Worm (Caenorhabditis elegans) whole organism, mixed stage, embryonic: ENCODE results near the gene nape-2.

Experiments used
- M03D4.4 ChIP-seq: sonication (generic microtip); optimal IDR thresholded peaks from 2 replicates; lab custom pipeline; 2017; ENCODE audit warnings: mild to moderate bottlenecking, missing genetic modification characterization, missing compliant biosample characterization
- bed-3 ChIP-seq: fragments of 200-800 bp; sonication (Bioruptor generic); optimal IDR thresholded peaks from 3 replicates; lab custom pipeline; 2018; ENCODE audit warnings: mild to moderate bottlenecking, missing genetic modification characterization, moderate library complexity, missing compliant biosample characterization
- blmp-1 ChIP-seq: fragments of 150-350 bp; optimal IDR thresholded peaks from 2 replicates; lab custom pipeline; 2014; ENCODE audit warnings: missing biosample characterization, missing genetic modification characterization
- ceh-39 ChIP-seq: fragments of 150-350 bp; optimal IDR thresholded peaks from 2 replicates; lab custom pipeline; 2014; ENCODE audit warnings: missing biosample characterization, missing genetic modification characterization
- ceh-83 ChIP-seq: fragments of 200-800 bp; sonication (Bioruptor generic); optimal IDR thresholded peaks from 2 replicates; lab custom pipeline; 2018; ENCODE audit warnings: mild to moderate bottlenecking, missing genetic modification characterization, missing compliant biosample characterization
- ces-1 ChIP-seq: fragments of 150-350 bp; optimal IDR thresholded peaks from 2 replicates; lab custom pipeline; 2014; ENCODE audit warnings: missing biosample characterization, missing genetic modification reagents, missing genetic modification characterization
- cnd-1 ChIP-seq: fragments of 200-800 bp; sonication (Bioruptor generic); optimal IDR thresholded peaks from 2 replicates; lab custom pipeline; 2018; ENCODE audit warnings: mild to moderate bottlenecking, missing genetic modification characterization, missing compliant biosample characterization
- drap-1 ChIP-seq: fragments of 200-800 bp; sonication (Bioruptor generic); optimal IDR thresholded peaks from 3 replicates; lab custom pipeline; 2018; ENCODE audit warnings: mild to moderate bottlenecking, missing genetic modification characterization, missing compliant biosample characterization
- elt-1 ChIP-seq: sonication (generic microtip); optimal IDR thresholded peaks from 2 replicates; lab custom pipeline; 2017; ENCODE audit warnings: missing genetic modification characterization, mild to moderate bottlenecking, missing compliant biosample characterization, antibody characterized with exemption, moderate library complexity, borderline replicate concordance; ENCODE audit not compliant: insufficient read depth
- elt-3 ChIP-seq: fragments of 150-350 bp; optimal IDR thresholded peaks from 2 replicates; lab custom pipeline; 2014; ENCODE audit warnings: missing biosample characterization, missing genetic modification characterization
- flh-1 ChIP-seq: fragments of 200-800 bp; sonication (Bioruptor generic); optimal IDR thresholded peaks from 2 replicates; lab custom pipeline; 2018; ENCODE audit warnings: mild to moderate bottlenecking, missing genetic modification characterization, moderate library complexity, missing compliant biosample characterization
- ham-2 ChIP-seq: fragments of 200-800 bp; sonication (Bioruptor generic); optimal IDR thresholded peaks from 2 replicates; lab custom pipeline; 2018; ENCODE audit warnings: mild to moderate bottlenecking, missing genetic modification characterization, missing compliant biosample characterization
- hlh-1 ChIP-seq: fragments of 150-350 bp; optimal IDR thresholded peaks from 2 replicates; lab custom pipeline; 2014; ENCODE audit warnings: missing biosample characterization, missing genetic modification reagents, missing genetic modification characterization
- lin-13 ChIP-seq: fragments of 150-350 bp; optimal IDR thresholded peaks from 2 replicates; lab custom pipeline; 2014; ENCODE audit warnings: missing biosample characterization, missing genetic modification characterization
- lin-32 ChIP-seq: fragments of 200-800 bp; sonication (Bioruptor generic); optimal IDR thresholded peaks from 2 replicates; lab custom pipeline; 2018; ENCODE audit warnings: mild to moderate bottlenecking, missing genetic modification characterization, missing compliant biosample characterization
- lsy-2 ChIP-seq: fragments of 150-350 bp; optimal IDR thresholded peaks from 2 replicates; lab custom pipeline; 2014; ENCODE audit warnings: missing biosample characterization, missing genetic modification characterization
- mab-5 ChIP-seq: fragments of 150-350 bp; optimal IDR thresholded peaks from 2 replicates; lab custom pipeline; 2014; ENCODE audit warnings: missing biosample characterization, missing genetic modification characterization
- mep-1 ChIP-seq: fragments of 150-350 bp; optimal IDR thresholded peaks from 2 replicates; lab custom pipeline; 2017; ENCODE audit warnings: missing biosample characterization, missing genetic modification reagents, missing genetic modification characterization, inconsistent platforms
- mls-2 ChIP-seq: sonication (generic microtip); optimal IDR thresholded peaks from 2 replicates; lab custom pipeline; 2016; ENCODE audit warnings: mild to moderate bottlenecking, missing genetic modification characterization, moderate library complexity, missing compliant biosample characterization
- nhr-12 ChIP-seq: fragments of 150-350 bp; optimal IDR thresholded peaks from 2 replicates; lab custom pipeline; 2014; ENCODE audit warnings: missing biosample characterization, missing genetic modification characterization
- nhr-2 ChIP-seq: fragments of 150-350 bp; optimal IDR thresholded peaks from 2 replicates; lab custom pipeline; 2014; ENCODE audit warnings: missing biosample characterization, missing genetic modification characterization
- nhr-237 ChIP-seq: fragments of 150-350 bp; optimal IDR thresholded peaks from 2 replicates; lab custom pipeline; 2014; ENCODE audit warnings: missing biosample characterization, missing genetic modification characterization
- nhr-28 ChIP-seq: fragments of 150-350 bp; optimal IDR thresholded peaks from 2 replicates; lab custom pipeline; 2014; ENCODE audit warnings: missing biosample characterization, missing genetic modification characterization
- nhr-76 ChIP-seq: sonication (generic microtip); optimal IDR thresholded peaks from 2 replicates; lab custom pipeline; 2017; ENCODE audit warnings: missing biosample characterization, missing genetic modification characterization
- pha-4 ChIP-seq: fragments of 150-350 bp; optimal IDR thresholded peaks from 2 replicates; lab custom pipeline; 2018; ENCODE audit warnings: missing biosample characterization, missing genetic modification reagents, missing genetic modification characterization
- sem-2 ChIP-seq: fragments of 200-800 bp; sonication (Bioruptor generic); optimal IDR thresholded peaks from 2 replicates; lab custom pipeline; 2018; ENCODE audit warnings: mild to moderate bottlenecking, missing genetic modification characterization, missing compliant biosample characterization
- snpc-4 ChIP-seq: fragments of 150-350 bp; optimal IDR thresholded peaks from 2 replicates; lab custom pipeline; 2014; ENCODE audit warnings: missing biosample characterization, missing genetic modification characterization
- sptf-1 ChIP-seq: sonication (generic microtip); optimal IDR thresholded peaks from 2 replicates; lab custom pipeline; 2017; ENCODE audit warnings: mild to moderate bottlenecking, missing genetic modification characterization, moderate library complexity, missing compliant biosample characterization
- tbx-8 ChIP-seq: fragments of 200-800 bp; sonication (Bioruptor generic); optimal IDR thresholded peaks from 2 replicates; lab custom pipeline; 2018; ENCODE audit warnings: mild to moderate bottlenecking, missing genetic modification characterization, moderate library complexity, missing compliant biosample characterization
- unc-120 ChIP-seq: sonication (generic microtip); optimal IDR thresholded peaks from 2 replicates; lab custom pipeline; 2017; ENCODE audit warnings: missing genetic modification characterization, missing compliant biosample characterization; ENCODE audit not compliant: poor library complexity, severe bottlenecking
- unc-39 ChIP-seq: fragments of 150-350 bp; optimal IDR thresholded peaks from 2 replicates; lab custom pipeline; 2014; ENCODE audit warnings: missing biosample characterization, missing genetic modification characterization
- zip-8 ChIP-seq: fragments of 150-350 bp; optimal IDR thresholded peaks from 2 replicates; lab custom pipeline; 2014; ENCODE audit warnings: missing biosample characterization, missing genetic modification characterization
- ztf-11 ChIP-seq: fragments of 150-350 bp; optimal IDR thresholded peaks from 2 replicates; lab custom pipeline; 2014; ENCODE audit warnings: missing biosample characterization, missing genetic modification characterization

The nape-2 gene

DNA sequence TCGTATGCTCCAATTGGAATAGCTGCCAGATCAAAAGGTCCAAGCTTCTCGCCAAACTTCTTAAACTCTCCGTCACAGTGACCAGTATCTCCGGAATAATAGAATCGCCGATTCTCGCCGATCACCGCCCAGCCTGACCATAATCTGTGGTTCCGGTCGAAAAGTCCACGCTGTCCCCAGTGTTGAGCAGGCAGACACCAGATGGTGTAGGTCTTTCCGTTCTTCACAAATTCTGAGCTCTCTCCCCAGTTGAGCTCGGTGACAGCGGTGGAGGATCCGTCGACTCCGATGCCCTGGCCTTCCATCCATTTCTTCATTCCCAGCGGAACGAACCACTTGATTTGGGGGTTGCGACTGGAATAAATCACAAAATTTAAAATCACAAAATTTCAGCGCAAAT, 2.5 kb downstream of the nape-2 start:
- TF ChIP-seq unc-120 (tag; lab: Kevin White, UChicago) (no peak), snpc-4 (tag; lab: Kevin White, UChicago) (no peak), mab-5 (tag; lab: Kevin White, UChicago) (no peak), sptf-1 (tag; lab: Kevin White, UChicago) (no peak), nhr-76 (tag; lab: Kevin White, UChicago) (no peak), elt-3 (tag; lab: Kevin White, UChicago) (no peak), nhr-12 (no peak), ham-2 (GFP tag; lab: Kevin White, UChicago) (no peak), unc-39 (tag; lab: Kevin White, UChicago) (no peak), drap-1 (GFP tag; lab: Kevin White, UChicago) (no peak), hlh-1 (tag; lab: Kevin White, UChicago) (no peak), blmp-1 (tag; lab: Kevin White, UChicago) (no peak), ceh-39 (no peak), lsy-2 (tag; lab: Kevin White, UChicago) (no peak), zip-8 (tag; lab: Kevin White, UChicago) (no peak), cnd-1 (tag; lab: Kevin White, UChicago) (no peak), flh-1 (GFP tag; lab: Kevin White, UChicago) (no peak), ces-1 (no peak)
- TF ChIP-seq, all 35 proteins: peak for 0

DNA sequence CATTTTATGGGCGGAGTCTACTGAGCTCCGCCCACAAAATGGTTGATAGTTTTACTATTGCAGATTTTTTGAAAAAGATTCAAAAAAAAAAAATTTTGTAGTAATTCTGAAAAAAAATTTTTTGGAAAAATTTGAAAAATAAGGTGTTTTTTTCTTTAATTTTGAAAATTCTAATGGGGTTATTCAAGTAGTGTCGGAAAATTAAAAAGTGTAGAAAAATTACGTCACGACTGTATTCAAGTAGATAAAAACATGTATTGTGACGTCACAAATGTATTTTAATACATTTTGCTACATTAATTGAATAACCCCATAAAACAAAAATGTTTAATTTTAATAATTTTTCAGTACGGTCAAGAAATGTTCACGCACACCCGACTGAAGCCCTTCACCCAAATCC, 5.4 kb downstream of the nape-2 start:
- TF ChIP-seq mab-5 (tag; lab: Kevin White, UChicago) (no peak), flh-1 (GFP tag; lab: Kevin White, UChicago) (no peak), zip-8 (tag; lab: Kevin White, UChicago) (peak; percentile 96)
- TF ChIP-seq, all 35 proteins: peak for 1

ce11 chrIV:3731430-3731829, 7.3 kb downstream of the nape-2 start:
- TF ChIP-seq nhr-237 (tag; lab: Kevin White, UChicago), result no peak
- TF ChIP-seq ces-1, result no peak
- TF ChIP-seq bed-3 (GFP tag; lab: Kevin White, UChicago), result no peak
- TF ChIP-seq pha-4 (tag; lab: Kevin White, UChicago), result no peak
- no peak for TF ChIP-seq sem-2
- TF ChIP-seq ztf-11, result no peak
- no peak for TF ChIP-seq mls-2
- TF ChIP-seq elt-1 (tag; lab: Kevin White, UChicago), result no peak
- no peak for TF ChIP-seq nhr-28 (tag; lab: Kevin White, UChicago)
- TF ChIP-seq lin-32 (GFP tag; lab: Kevin White, UChicago), result no peak
- no peak for TF ChIP-seq elt-3 (tag; lab: Kevin White, UChicago)
- TF ChIP-seq drap-1 (GFP tag; lab: Kevin White, UChicago), result no peak
- no peak for TF ChIP-seq M03D4.4 (tag; lab: Kevin White, UChicago)
- no peak for TF ChIP-seq lin-13 (tag; lab: Kevin White, UChicago)
- no peak for TF ChIP-seq nhr-76 (tag; lab: Kevin White, UChicago)
- TF ChIP-seq nhr-12, result no peak
- no peak for TF ChIP-seq hlh-1 (tag; lab: Kevin White, UChicago)
- TF ChIP-seq flh-1 (GFP tag; lab: Kevin White, UChicago), result no peak
- TF ChIP-seq sptf-1 (tag; lab: Kevin White, UChicago), result no peak
- TF ChIP-seq tbx-8 (GFP tag; lab: Kevin White, UChicago), result no peak

DNA sequence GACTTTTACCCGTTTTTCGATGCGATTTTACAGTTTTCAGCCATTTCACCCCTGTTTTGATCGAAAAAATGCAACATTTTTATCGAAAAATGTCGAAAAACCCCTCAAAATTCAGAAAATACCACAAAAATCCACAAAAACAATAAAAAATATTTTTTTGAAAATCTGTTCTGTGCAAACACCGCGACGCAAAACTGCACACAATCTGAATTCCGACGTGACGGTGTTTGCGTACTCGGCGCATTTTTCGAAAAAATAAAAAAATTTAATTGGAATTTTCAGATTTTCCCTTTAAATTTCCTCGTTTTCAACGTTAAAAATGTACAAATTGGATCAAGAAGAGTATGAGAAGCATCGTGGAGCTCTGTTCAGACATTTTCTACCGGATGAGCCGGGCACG, 12.9 kb downstream of the nape-2 start, which contains the start of gene smgl-2:
TSS of gene smgl-2 (plus strand) at position 320 of the 400 bp plus-strand sequence.
- peak; percentile 44 for TF ChIP-seq nhr-237 (tag; lab: Kevin White, UChicago)
- TF ChIP-seq pha-4 (tag; lab: Kevin White, UChicago), result peak; percentile 23
- TF ChIP-seq ceh-39, result no peak
- peak; percentile 11 for TF ChIP-seq nhr-2
- no peak for TF ChIP-seq nhr-28 (tag; lab: Kevin White, UChicago)
- TF ChIP-seq ces-1, result peak; percentile 62
- no peak for TF ChIP-seq bed-3 (GFP tag; lab: Kevin White, UChicago)
- peak; percentile 71 for TF ChIP-seq lsy-2 (tag; lab: Kevin White, UChicago)
- peak; percentile 81 for TF ChIP-seq mep-1 (tag; lab: Kevin White, UChicago)
- TF ChIP-seq lin-13 (tag; lab: Kevin White, UChicago), result peak; percentile 28
- TF ChIP-seq, all 35 proteins: peak for 7

DNA sequence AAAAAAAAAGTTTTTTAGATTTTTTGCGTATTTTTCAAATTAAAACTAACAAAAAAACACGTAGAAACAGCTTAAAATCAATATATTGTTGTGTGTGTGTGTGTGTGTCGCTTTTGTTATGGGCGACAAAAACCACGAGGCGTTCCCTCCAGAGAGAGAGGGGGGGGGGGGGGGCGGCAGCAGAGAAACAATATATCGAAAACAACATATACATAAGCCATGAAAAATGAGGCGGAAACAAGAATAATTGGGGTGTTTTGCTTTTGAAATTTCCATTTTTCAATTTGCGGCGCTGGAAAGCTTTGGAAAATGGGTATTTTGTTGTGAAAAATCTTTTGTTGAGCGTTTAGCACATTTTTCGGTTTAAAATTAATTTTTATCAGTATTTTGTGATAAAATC, 13.4 kb downstream of the nape-2 start, which contains the start of gene Y37E11AM.2:
TSS of gene Y37E11AM.2 (minus strand) at position 101 of the 400 bp plus-strand sequence.
- TF ChIP-seq lsy-2 (tag; lab: Kevin White, UChicago) (no peak), mls-2 (no peak), elt-3 (tag; lab: Kevin White, UChicago) (no peak), ceh-83 (GFP tag; lab: Kevin White, UChicago) (no peak), mep-1 (tag; lab: Kevin White, UChicago) (no peak), tbx-8 (GFP tag; lab: Kevin White, UChicago) (no peak), lin-13 (tag; lab: Kevin White, UChicago) (no peak), M03D4.4 (tag; lab: Kevin White, UChicago) (no peak), mab-5 (tag; lab: Kevin White, UChicago) (no peak), elt-1 (tag; lab: Kevin White, UChicago) (no peak), sptf-1 (tag; lab: Kevin White, UChicago) (no peak), nhr-28 (tag; lab: Kevin White, UChicago) (no peak), snpc-4 (tag; lab: Kevin White, UChicago) (no peak)
